Fruit fly (Drosophila melanogaster): ENCODE data around the gene Pka-C1.

dm6 chr2L:9633098-9633497 lies 66.0 kb downstream of the Pka-C1 start:
- TF ChIP-seq CTCF (optimal IDR thresholded peaks at IDR 0.05) (no peak), CG8478 (optimal IDR thresholded peaks at IDR 0.05) (no peak)
